Fruit fly (Drosophila melanogaster): ENCODE measurements around the gene grp.

Gene grp

DNA sequence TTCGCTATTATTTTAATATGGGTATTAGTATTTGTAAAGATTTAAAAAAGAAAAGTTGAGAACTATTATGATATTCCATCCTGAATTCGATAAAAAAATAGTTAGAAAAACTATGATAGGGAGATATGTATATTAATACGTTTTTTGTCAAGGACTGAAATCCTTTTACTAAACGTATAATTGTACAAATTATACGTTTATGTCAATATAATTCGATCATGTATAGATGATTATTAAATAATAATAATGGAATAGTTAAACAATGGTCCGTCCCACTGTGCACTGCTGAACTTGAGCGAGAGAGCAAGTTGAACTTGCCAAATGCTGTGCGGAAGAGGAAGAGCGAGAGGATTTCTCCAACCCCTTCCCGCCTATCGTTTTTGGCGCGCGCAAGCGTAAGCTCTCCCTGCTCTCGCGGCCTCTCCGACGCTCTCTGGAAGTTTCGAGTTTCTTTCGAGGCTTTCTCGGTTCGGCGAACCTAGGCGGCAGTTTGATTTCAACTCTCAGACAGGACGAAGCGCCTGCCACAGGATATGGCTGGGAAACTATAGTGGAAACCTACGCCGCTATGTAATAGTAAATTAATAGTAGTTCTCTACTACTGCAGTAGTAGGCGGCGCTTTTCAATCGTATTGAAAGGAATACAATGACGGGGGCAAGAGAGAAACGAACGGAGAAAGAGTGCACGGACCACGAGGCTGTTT lies 5.2 kb downstream of the grp start (continued):
- TF ChIP-seq mam (GFP tag; optimal IDR thresholded peaks at IDR 0.05) = no peak
- TF ChIP-seq cg (GFP tag; optimal IDR thresholded peaks at IDR 0.05) = no peak
- no peak; the same call in 1 of the 2 replicates for TF ChIP-seq Rfx (GFP tag; IDR thresholded peaks at IDR 0.05)
- no peak for TF ChIP-seq amos (GFP tag; IDR thresholded peaks at IDR 0.05; ENCODE audit: partially characterized antibody)
- peak; percentile 36 for TF ChIP-seq CG2875 (GFP tag; optimal IDR thresholded peaks at IDR 0.05)
- TF ChIP-seq CG11723 (GFP tag; optimal IDR thresholded peaks at IDR 0.05) = no peak
- peak; percentile 30; the same call in 1 of the 2 replicates for TF ChIP-seq slbo (GFP tag; IDR thresholded peaks at IDR 0.05)
- peak; percentile 53 for TF ChIP-seq Asciz (GFP tag; optimal IDR thresholded peaks at IDR 0.05)
- no peak for TF ChIP-seq CG3163 (GFP tag; optimal IDR thresholded peaks at IDR 0.05)
- no peak for TF ChIP-seq CG15073 (GFP tag; optimal IDR thresholded peaks at IDR 0.05)
- TF ChIP-seq Camta (GFP tag; optimal IDR thresholded peaks at IDR 0.05) = no peak
- no peak for TF ChIP-seq HmgD (GFP tag; optimal IDR thresholded peaks at IDR 0.05)
- peak; percentile 80 for TF ChIP-seq dmrt99B (tag; optimal IDR thresholded peaks at IDR 0.05)
- no peak for TF ChIP-seq mirr (GFP tag; optimal IDR thresholded peaks at IDR 0.05)
- no peak for TF ChIP-seq CG7357 (GFP tag; IDR thresholded peaks at IDR 0.05)
- TF ChIP-seq kay (GFP tag; optimal IDR thresholded peaks at IDR 0.05) = peak; percentile 15
- TF ChIP-seq crp (GFP tag; optimal IDR thresholded peaks at IDR 0.05) = no peak
- TF ChIP-seq MESR4 (GFP tag; optimal IDR thresholded peaks at IDR 0.05) = no peak
- no peak for TF ChIP-seq inv (GFP tag; IDR thresholded peaks at IDR 0.05; ENCODE audit: partially characterized antibody)
- TF ChIP-seq phol (tag; optimal IDR thresholded peaks at IDR 0.05) = peak; percentile 80
- no peak for TF ChIP-seq vvl (GFP tag; IDR thresholded peaks at IDR 0.05)
- TF ChIP-seq CG34422 (GFP tag; IDR thresholded peaks at IDR 0.05) = no peak
- no peak for TF ChIP-seq CG30020 (tag; optimal IDR thresholded peaks at IDR 0.05)
- no peak for TF ChIP-seq da (GFP tag; optimal IDR thresholded peaks at IDR 0.05)
- peak; percentile 6 for TF ChIP-seq CG4328 (GFP tag; optimal IDR thresholded peaks at IDR 0.05)
- TF ChIP-seq CG7963 (GFP tag; IDR thresholded peaks at IDR 0.05; ENCODE audit: partially characterized antibody) = no peak
- peak; percentile 32 for TF ChIP-seq CG2120 (GFP tag; optimal IDR thresholded peaks at IDR 0.05)
- TF ChIP-seq Atf3 (GFP tag; optimal IDR thresholded peaks at IDR 0.05) = no peak
- no peak for TF ChIP-seq CG4404 (GFP tag; IDR thresholded peaks at IDR 0.05)
- TF ChIP-seq CG17829 (tag; optimal IDR thresholded peaks at IDR 0.05) = peak; percentile 39
- TF ChIP-seq croc (GFP tag; conservative IDR thresholded peaks at IDR 0.05) = 0 out of 3 replicates have a peak, but pooled peaks have one; percentile 16
- TF ChIP-seq CG12942 (GFP tag; optimal IDR thresholded peaks at IDR 0.05) = no peak
- TF ChIP-seq CG13894 (tag; optimal IDR thresholded peaks at IDR 0.05) = peak; percentile 14
- no peak for TF ChIP-seq CG18764 (GFP tag; optimal IDR thresholded peaks at IDR 0.05)
- no peak for TF ChIP-seq CG8281 (tag; optimal IDR thresholded peaks at IDR 0.05)
- TF ChIP-seq CG6854 (GFP tag; optimal IDR thresholded peaks at IDR 0.05) = peak; percentile 34
- no peak for TF ChIP-seq nerfin-1 (tag; optimal IDR thresholded peaks at IDR 0.05)
- no peak for TF ChIP-seq CG7745 (tag; optimal IDR thresholded peaks at IDR 0.05)
- no peak for TF ChIP-seq Pdp1 (GFP tag; optimal IDR thresholded peaks at IDR 0.05)
- TF ChIP-seq CG9437 (GFP tag; optimal IDR thresholded peaks at IDR 0.05) = peak; percentile 43
- TF ChIP-seq Bdp1 (GFP tag; optimal IDR thresholded peaks at IDR 0.05) = no peak
- TF ChIP-seq CG4617 (GFP tag; optimal IDR thresholded peaks at IDR 0.05; ENCODE audit: borderline replicate concordance) = no peak
- TF ChIP-seq bsh (GFP tag; optimal IDR thresholded peaks at IDR 0.05) = peak; percentile 61
- peak; percentile 63 for TF ChIP-seq unpg (GFP tag; optimal IDR thresholded peaks at IDR 0.05)
- TF ChIP-seq B-H1 (GFP tag; IDR thresholded peaks at IDR 0.05) = no peak; the same call in 2 of the 3 replicates
- TF ChIP-seq CkIIα-i1 (GFP tag; IDR thresholded peaks at IDR 0.05) = no peak
- peak; percentile 41 for TF ChIP-seq CG34376 (GFP tag; optimal IDR thresholded peaks at IDR 0.05)
- TF ChIP-seq sr (GFP tag; IDR thresholded peaks at IDR 0.05) = no peak
- no peak for TF ChIP-seq ro (GFP tag; IDR thresholded peaks at IDR 0.05)
